Worm (Caenorhabditis elegans) whole organism, late embryonic: ENCODE results near the gene K02D10.8.

Source experiments
- C08G9.2 ChIP-seq: sonication (generic microtip); optimal IDR thresholded peaks from 2 replicates; lab custom pipeline; 2016; ENCODE audit warnings: mild to moderate bottlenecking, missing genetic modification characterization, moderate library complexity, missing compliant biosample characterization
- C38D4.7 ChIP-seq: fragments of 200-800 bp; sonication (Bioruptor generic); optimal IDR thresholded peaks from 2 replicates; lab custom pipeline; 2018; ENCODE audit warnings: mild to moderate bottlenecking, missing genetic modification characterization, moderate library complexity, missing compliant biosample characterization
- T23F11.4 ChIP-seq: fragments of 200-800 bp; sonication (Bioruptor generic); optimal IDR thresholded peaks from 2 replicates; lab custom pipeline; 2018; ENCODE audit warnings: mild to moderate bottlenecking, missing genetic modification characterization, missing compliant biosample characterization
- ama-1 ChIP-seq: fragments of 150-350 bp; optimal IDR thresholded peaks from 2 replicates; lab custom pipeline; 2014
- ceh-14 ChIP-seq: sonication (generic microtip); optimal IDR thresholded peaks from 2 replicates; lab custom pipeline; 2016; ENCODE audit warnings: missing genotype, missing genetic modification characterization, missing compliant biosample characterization
- ceh-30 ChIP-seq: fragments of 150-350 bp; optimal IDR thresholded peaks from 2 replicates; lab custom pipeline; 2014; ENCODE audit warnings: missing biosample characterization, missing genetic modification characterization
- ceh-31 ChIP-seq: sonication (generic microtip); optimal IDR thresholded peaks from 2 replicates; lab custom pipeline; 2016; ENCODE audit warnings: missing genetic modification characterization, missing compliant biosample characterization
- ceh-34 ChIP-seq: sonication (generic microtip); optimal IDR thresholded peaks from 2 replicates; lab custom pipeline; 2016; ENCODE audit warnings: mild to moderate bottlenecking, missing genetic modification characterization, missing compliant biosample characterization
- ceh-48 ChIP-seq: sonication (generic microtip); optimal IDR thresholded peaks from 2 replicates; lab custom pipeline; 2016; ENCODE audit warnings: missing genetic modification characterization, inconsistent platforms, missing compliant biosample characterization
- ceh-6 ChIP-seq: fragments of 200-800 bp; sonication (Bioruptor generic); optimal IDR thresholded peaks from 2 replicates; lab custom pipeline; 2018; ENCODE audit warnings: mild to moderate bottlenecking, missing genetic modification characterization, missing compliant biosample characterization
- che-1 ChIP-seq: sonication (generic microtip); optimal IDR thresholded peaks from 2 replicates; lab custom pipeline; 2016; ENCODE audit warnings: mild to moderate bottlenecking, missing genetic modification characterization, missing compliant biosample characterization
- dve-1 ChIP-seq: sonication (generic microtip); optimal IDR thresholded peaks from 2 replicates; lab custom pipeline; 2017; ENCODE audit warnings: antibody characterized with exemption, mild to moderate bottlenecking, missing genetic modification characterization, missing compliant biosample characterization
- elt-2 ChIP-seq: sonication (generic microtip); optimal IDR thresholded peaks from 2 replicates; lab custom pipeline; 2016; ENCODE audit warnings: missing genetic modification reagents, missing genetic modification characterization, missing compliant biosample characterization
- elt-4 ChIP-seq: sonication (generic microtip); optimal IDR thresholded peaks from 2 replicates; lab custom pipeline; 2016; ENCODE audit warnings: missing genetic modification characterization, missing compliant biosample characterization
- eyg-1 ChIP-seq: sonication (generic microtip); optimal IDR thresholded peaks from 2 replicates; lab custom pipeline; 2016; ENCODE audit warnings: missing genotype, missing genetic modification characterization, missing compliant biosample characterization
- fkh-6 ChIP-seq: sonication (generic microtip); optimal IDR thresholded peaks from 2 replicates; lab custom pipeline; 2016; ENCODE audit warnings: missing genetic modification characterization, missing compliant biosample characterization
- gmeb-2 ChIP-seq: sonication (generic microtip); optimal IDR thresholded peaks from 2 replicates; lab custom pipeline; 2016; ENCODE audit warnings: missing genetic modification characterization, inconsistent platforms, missing compliant biosample characterization
- hlh-13 ChIP-seq: fragments of 200-800 bp; sonication (Bioruptor generic); optimal IDR thresholded peaks from 2 replicates; lab custom pipeline; 2018; ENCODE audit warnings: mild to moderate bottlenecking, missing genetic modification characterization, missing compliant biosample characterization
- hlh-15 ChIP-seq: sonication (generic microtip); optimal IDR thresholded peaks from 2 replicates; lab custom pipeline; 2016; ENCODE audit warnings: missing genetic modification characterization, missing compliant biosample characterization
- lin-11 ChIP-seq: fragments of 200-800 bp; sonication (Bioruptor generic); optimal IDR thresholded peaks from 2 replicates; lab custom pipeline; 2018; ENCODE audit warnings: mild to moderate bottlenecking, missing genetic modification characterization, missing compliant biosample characterization
- nhr-11 ChIP-seq: fragments of 150-350 bp; optimal IDR thresholded peaks from 2 replicates; lab custom pipeline; 2014; ENCODE audit warnings: missing biosample characterization, missing genetic modification characterization
- odd-2 ChIP-seq: sonication (generic microtip); optimal IDR thresholded peaks from 2 replicates; lab custom pipeline; 2017; ENCODE audit warnings: antibody characterized with exemption, mild to moderate bottlenecking, missing genetic modification characterization, missing compliant biosample characterization
- pros-1 ChIP-seq: fragments of 150-350 bp; optimal IDR thresholded peaks from 2 replicates; lab custom pipeline; 2014; ENCODE audit warnings: missing biosample characterization, missing genetic modification reagents, missing genetic modification characterization
- ref-2 ChIP-seq: sonication (generic microtip); optimal IDR thresholded peaks from 2 replicates; lab custom pipeline; 2016; ENCODE audit warnings: missing genetic modification characterization, missing compliant biosample characterization
- syd-9 ChIP-seq: sonication (generic microtip); optimal IDR thresholded peaks from 2 replicates; lab custom pipeline; 2016; ENCODE audit warnings: mild to moderate bottlenecking, missing genetic modification characterization, moderate library complexity, missing compliant biosample characterization
- tbx-2 ChIP-seq: sonication (generic microtip); optimal IDR thresholded peaks from 2 replicates; lab custom pipeline; 2016; ENCODE audit warnings: missing genetic modification characterization, missing compliant biosample characterization
- tbx-7 ChIP-seq: sonication (generic microtip); optimal IDR thresholded peaks from 2 replicates; lab custom pipeline; 2016; ENCODE audit warnings: missing genotype, missing genetic modification characterization, missing compliant biosample characterization
- ttx-3 ChIP-seq: sonication (generic microtip); optimal IDR thresholded peaks from 2 replicates; lab custom pipeline; 2016; ENCODE audit warnings: missing genetic modification reagents, missing genetic modification characterization, missing compliant biosample characterization
- unc-3 ChIP-seq, 2 experiments: fragments of 200-800 bp in 1 of 2; sonication (Bioruptor generic) in 1 of 2; sonication (generic microtip) in 1 of 2; conservative IDR thresholded peaks in 1 of 2; optimal IDR thresholded peaks in 1 of 2; 2 replicates each; pipeline versions ENCODE4 v1.3.6 to Lab custom; 2016 to 2022; ENCODE audit warnings: missing compliant biosample characterization in 2 of 2, missing genetic modification characterization in 2 of 2, missing genetic modification reagents in 1 of 2
- unc-42 ChIP-seq: sonication (generic microtip); optimal IDR thresholded peaks from 2 replicates; lab custom pipeline; 2016; ENCODE audit warnings: missing genotype, missing genetic modification characterization, missing compliant biosample characterization
- zip-5 ChIP-seq: sonication (generic microtip); optimal IDR thresholded peaks from 2 replicates; lab custom pipeline; 2016; ENCODE audit warnings: missing genetic modification characterization, missing compliant biosample characterization

The K02D10.8 gene

DNA sequence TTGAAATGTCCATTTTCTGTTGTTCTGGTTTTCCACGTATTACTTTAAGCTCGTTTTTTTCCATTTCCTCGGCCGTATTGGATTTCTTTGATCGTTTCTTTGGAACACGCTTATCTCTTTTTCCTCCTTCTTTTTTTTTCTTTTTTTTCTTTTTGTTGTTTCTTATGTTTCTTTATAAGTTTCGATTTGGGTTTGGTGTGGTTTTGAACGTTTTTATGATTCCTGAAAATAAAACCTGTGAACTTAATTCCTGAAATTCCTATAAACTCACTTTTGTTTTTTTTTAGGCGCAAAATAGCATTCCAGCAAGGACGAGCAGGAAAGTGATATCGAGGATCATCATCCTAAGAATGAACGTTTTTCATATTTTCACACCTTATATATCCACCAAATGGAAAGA is 15.0 kb upstream of the K02D10.8 start, which contains the start of gene K02D10.2:
Gene K02D10.2 (minus strand): TSS at position 101 of the 400 bp plus-strand sequence.
- no peak for TF ChIP-seq hlh-13
- TF ChIP-seq ceh-6, result no peak
- TF ChIP-seq tbx-2, result no peak
- no peak for TF ChIP-seq unc-3 (GFP tag; conservative IDR thresholded peaks at IDR 0.05; lab: Robert Waterston, UW)
- no peak for TF ChIP-seq unc-3 (tag; optimal IDR thresholded peaks at IDR 0.05; lab: Kevin White, UChicago)
- no peak for TF ChIP-seq eyg-1 (tag; lab: Kevin White, UChicago)
- no peak for TF ChIP-seq nhr-11 (tag; lab: Kevin White, UChicago)
- no peak for TF ChIP-seq ttx-3 (tag; lab: Kevin White, UChicago)
- TF ChIP-seq ceh-34 (tag; lab: Kevin White, UChicago), result no peak
- no peak for TF ChIP-seq dve-1 (tag; lab: Kevin White, UChicago)
- no peak for TF ChIP-seq lin-11 (tag; lab: Kevin White, UChicago)

DNA sequence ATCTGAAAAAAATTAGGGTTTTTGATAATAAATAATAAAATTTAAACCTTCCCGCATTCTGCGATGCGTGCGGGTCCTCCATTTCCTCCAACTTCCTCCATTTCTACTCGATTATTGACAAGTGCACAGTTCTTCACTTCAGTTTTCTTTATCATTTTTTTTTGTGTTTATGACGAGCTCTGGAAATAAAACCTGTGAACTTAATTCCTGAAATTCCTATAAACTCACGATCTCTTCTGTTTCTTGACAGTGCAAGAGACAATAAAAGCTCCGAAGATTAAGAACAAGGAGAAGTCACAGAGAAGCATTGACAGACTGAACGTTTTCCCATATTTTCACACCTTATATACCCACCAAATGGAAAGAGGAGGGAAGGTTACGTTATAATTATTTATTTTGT is 14.3 kb upstream of the K02D10.8 start, which contains the start of gene K02D10.3:
Gene K02D10.3 (minus strand): TSS at position 101 of the 400 bp plus-strand sequence.
- TF ChIP-seq elt-2 (tag; lab: Kevin White, UChicago) (no peak), pros-1 (tag; lab: Kevin White, UChicago) (no peak), C08G9.2 (tag; lab: Kevin White, UChicago) (no peak), zip-5 (tag; lab: Kevin White, UChicago) (no peak), unc-3 (GFP tag; conservative IDR thresholded peaks at IDR 0.05; lab: Robert Waterston, UW) (no peak), unc-3 (tag; optimal IDR thresholded peaks at IDR 0.05; lab: Kevin White, UChicago) (no peak), ceh-14 (tag; lab: Kevin White, UChicago) (no peak), ceh-30 (tag; lab: Kevin White, UChicago) (no peak), fkh-6 (tag; lab: Kevin White, UChicago) (no peak), ceh-6 (no peak), hlh-15 (tag; lab: Kevin White, UChicago) (no peak), syd-9 (tag; lab: Kevin White, UChicago) (no peak), ceh-34 (tag; lab: Kevin White, UChicago) (no peak), ama-1 (lab: Kevin White, UChicago) (no peak), unc-42 (tag; lab: Kevin White, UChicago) (no peak), ref-2 (tag; lab: Kevin White, UChicago) (no peak), lin-11 (tag; lab: Kevin White, UChicago) (no peak), ceh-31 (tag; lab: Kevin White, UChicago) (no peak)

DNA sequence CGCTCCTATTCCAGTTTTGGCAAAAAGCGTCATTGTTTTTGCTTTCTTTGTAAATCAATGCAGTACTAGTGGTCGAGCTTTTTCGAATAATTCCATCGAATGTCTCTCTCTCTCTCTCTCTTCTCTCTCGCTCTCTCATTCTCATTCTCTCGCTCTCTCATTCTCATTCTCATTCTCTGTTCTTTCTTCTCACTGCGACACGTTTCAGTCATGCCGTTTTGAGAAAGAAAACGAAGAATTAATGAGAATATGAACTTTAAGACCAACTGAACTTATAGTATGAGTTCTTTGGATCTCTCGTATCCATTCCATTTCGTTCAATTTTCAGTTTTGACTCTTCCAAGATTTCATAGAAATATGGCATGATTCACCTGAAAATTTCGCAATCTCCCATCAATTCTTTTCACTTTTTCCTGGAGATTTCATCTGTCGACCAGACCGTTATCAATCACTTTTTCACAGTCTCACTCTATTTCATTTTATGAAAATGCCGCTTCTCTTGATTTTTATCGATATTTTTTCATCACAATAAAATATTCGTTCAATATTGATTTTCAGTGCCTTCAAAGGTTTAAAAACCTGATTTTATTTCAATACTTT is 13.6 kb upstream of the K02D10.8 start:
- no peak for TF ChIP-seq gmeb-2 (tag; lab: Kevin White, UChicago)

DNA sequence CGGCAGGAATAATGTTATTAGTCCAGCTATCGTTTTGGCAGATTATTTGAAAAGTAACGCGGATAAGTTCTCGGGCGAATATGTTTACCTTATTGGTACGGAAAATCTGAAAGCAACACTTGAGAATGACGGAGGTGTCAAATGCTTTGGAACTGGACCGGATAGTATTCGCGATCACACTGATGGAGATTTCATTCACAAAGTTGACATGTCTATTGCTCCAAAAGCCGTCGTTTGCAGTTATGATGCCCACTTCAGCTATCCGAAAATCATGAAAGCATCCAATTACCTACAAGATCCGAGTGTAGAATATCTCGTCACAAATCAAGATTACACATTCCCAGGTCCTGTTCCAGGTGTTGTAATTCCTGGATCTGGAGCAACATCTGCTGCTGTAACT is 12.8 kb upstream of the K02D10.8 start:
- TF ChIP-seq zip-5 (tag; lab: Kevin White, UChicago), result no peak
- no peak for TF ChIP-seq tbx-7 (tag; lab: Kevin White, UChicago)
- TF ChIP-seq fkh-6 (tag; lab: Kevin White, UChicago), result no peak
- TF ChIP-seq T23F11.4, result no peak
- no peak for TF ChIP-seq odd-2 (tag; lab: Kevin White, UChicago)
- no peak for TF ChIP-seq ceh-34 (tag; lab: Kevin White, UChicago)
- TF ChIP-seq eyg-1 (tag; lab: Kevin White, UChicago), result no peak
- TF ChIP-seq che-1 (tag; lab: Kevin White, UChicago), result no peak
- no peak for TF ChIP-seq elt-4
- no peak for TF ChIP-seq C38D4.7 (GFP tag; lab: Kevin White, UChicago)
- no peak for TF ChIP-seq ceh-48 (tag; lab: Kevin White, UChicago)
- no peak for TF ChIP-seq unc-3 (GFP tag; conservative IDR thresholded peaks at IDR 0.05; lab: Robert Waterston, UW)
- TF ChIP-seq unc-3 (tag; optimal IDR thresholded peaks at IDR 0.05; lab: Kevin White, UChicago), result no peak
- TF ChIP-seq hlh-15 (tag; lab: Kevin White, UChicago), result no peak

DNA sequence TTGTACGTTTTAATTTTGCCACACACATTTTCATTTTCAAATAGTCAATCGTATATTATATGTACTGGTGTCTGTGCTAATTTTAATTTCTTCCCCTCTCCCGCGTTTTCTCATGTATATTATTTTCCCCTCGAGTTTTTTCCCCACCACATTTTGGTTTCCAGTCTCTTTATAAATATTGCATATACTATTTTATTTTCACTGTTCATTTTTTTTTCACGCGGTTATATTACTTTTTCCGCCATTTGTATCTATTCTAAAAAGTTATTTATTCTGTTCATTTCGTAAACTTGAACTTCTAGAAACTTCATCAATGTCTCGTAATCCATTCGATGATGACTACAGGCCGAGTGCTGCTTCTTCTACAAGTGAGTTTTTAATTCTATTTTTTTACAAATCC is 10.2 kb upstream of the K02D10.8 start, which contains the start of gene snap-29:
Gene snap-29 (plus strand): TSS at position 301 of the 400 bp plus-strand sequence.
- TF ChIP-seq nhr-11 (tag; lab: Kevin White, UChicago) (peak; percentile 41), ceh-30 (tag; lab: Kevin White, UChicago) (no peak)
